Worm (Caenorhabditis elegans) whole organism, young adult: ENCODE measurements around the gene Y54G11A.14.

Experiments
- B0019.2 ChIP-seq: fragments of 200-800 bp; sonication (Bioruptor generic); conservative IDR thresholded peaks from 2 replicates; pipeline ENCODE4 v1.3.6; 2022; ENCODE audit warnings: missing genetic modification reagents, missing genetic modification characterization, missing compliant biosample characterization
- F10E7.11 ChIP-seq: sonication (generic microtip); optimal IDR thresholded peaks from 2 replicates; lab custom pipeline; 2017; ENCODE audit warnings: mild to moderate bottlenecking, missing genetic modification characterization, moderate library complexity, missing compliant biosample characterization
- F49E8.2 ChIP-seq: sonication (generic microtip); optimal IDR thresholded peaks from 3 replicates; lab custom pipeline; 2017; ENCODE audit warnings: missing genetic modification characterization, mild to moderate bottlenecking, missing compliant biosample characterization, antibody characterized with exemption, moderate library complexity; ENCODE audit not compliant: insufficient read depth
- Y79H2A.3 ChIP-seq: fragments of 200-800 bp; sonication (Bioruptor generic); conservative IDR thresholded peaks from 2 replicates; pipeline ENCODE4 v1.3.6; 2022; ENCODE audit warnings: missing genetic modification reagents, missing genetic modification characterization, missing compliant biosample characterization
- Y95B8A.8 ChIP-seq: fragments of 200-800 bp; sonication (Bioruptor generic); IDR thresholded peaks from 2 replicates; pipeline ENCODE4 v1.3.6; 2022; ENCODE audit warnings: missing genetic modification reagents, missing genetic modification characterization, missing compliant biosample characterization
- ama-1 ChIP-seq, 3 experiments: fragments of 150-350 bp in 1 of 3; sonication (generic microtip) in 2 of 3; optimal IDR thresholded peaks; 2 replicates each; lab custom pipeline; 2014 to 2018; ENCODE audit warnings: missing biosample characterization in 2 of 3, missing genetic modification characterization in 2 of 3, missing genetic modification reagents in 2 of 3
- aptf-3 ChIP-seq: fragments of 200-800 bp; sonication (Bioruptor generic); IDR thresholded peaks from 2 replicates; pipeline ENCODE4 v1.3.6; 2022; ENCODE audit warnings: missing genetic modification characterization, missing compliant biosample characterization
- attf-5 ChIP-seq: fragments of 200-800 bp; sonication (Bioruptor generic); optimal IDR thresholded peaks from 2 replicates; lab custom pipeline; 2018; ENCODE audit warnings: mild to moderate bottlenecking, missing genetic modification characterization, missing compliant biosample characterization
- bed-1 ChIP-seq: fragments of 200-800 bp; sonication (Bioruptor generic); IDR thresholded peaks from 2 replicates; pipeline ENCODE4 v1.3.6; 2022; ENCODE audit warnings: missing genetic modification reagents, missing genetic modification characterization, missing compliant biosample characterization
- bed-2 ChIP-seq: fragments of 200-800 bp; sonication (Bioruptor generic); IDR thresholded peaks from 2 replicates; pipeline ENCODE4 v1.3.6; 2022; ENCODE audit warnings: missing genetic modification reagents, missing genetic modification characterization, missing compliant biosample characterization
- ceh-100 ChIP-seq: fragments of 200-800 bp; sonication (Bioruptor generic); IDR thresholded peaks from 2 replicates; pipeline ENCODE4 v1.3.6; 2022; ENCODE audit warnings: missing genetic modification reagents, missing genetic modification characterization, missing compliant biosample characterization
- ceh-27 ChIP-seq: fragments of 200-800 bp; sonication (Bioruptor generic); optimal IDR thresholded peaks from 2 replicates; lab custom pipeline; 2018; ENCODE audit warnings: mild to moderate bottlenecking, missing genetic modification characterization, moderate library complexity, missing compliant biosample characterization
- ceh-40 ChIP-seq: fragments of 200-800 bp; sonication (Bioruptor generic); IDR thresholded peaks from 2 replicates; pipeline ENCODE4 v1.3.6; 2022; ENCODE audit warnings: missing genetic modification characterization, missing compliant biosample characterization
- ceh-58 ChIP-seq: fragments of 200-800 bp; sonication (Bioruptor generic); IDR thresholded peaks from 2 replicates; pipeline ENCODE4 v1.3.6; 2022; ENCODE audit warnings: missing genetic modification characterization, missing compliant biosample characterization
- ceh-91 ChIP-seq: fragments of 200-800 bp; sonication (Bioruptor generic); IDR thresholded peaks from 2 replicates; pipeline ENCODE4 v1.3.6; 2022; ENCODE audit warnings: missing genetic modification reagents, missing genetic modification characterization, missing compliant biosample characterization
- dox-1 ChIP-seq: fragments of 200-800 bp; sonication (Bioruptor generic); IDR thresholded peaks from 2 replicates; pipeline ENCODE4 v1.3.6; 2022; ENCODE audit warnings: missing genetic modification reagents, missing genetic modification characterization, missing compliant biosample characterization
- egl-44 ChIP-seq: fragments of 200-800 bp; sonication (Bioruptor generic); IDR thresholded peaks from 2 replicates; pipeline ENCODE4 v1.3.6; 2022; ENCODE audit warnings: missing genetic modification reagents, missing genetic modification characterization, missing compliant biosample characterization
- egrh-3 ChIP-seq: fragments of 200-800 bp; sonication (Bioruptor generic); IDR thresholded peaks from 2 replicates; pipeline ENCODE4 v1.3.6; 2022; ENCODE audit warnings: missing genetic modification reagents, missing genetic modification characterization, missing compliant biosample characterization
- fkh-3 ChIP-seq: sonication (generic microtip); optimal IDR thresholded peaks from 2 replicates; lab custom pipeline; 2016; ENCODE audit warnings: mild to moderate bottlenecking, missing genetic modification characterization, missing compliant biosample characterization
- gei-17 ChIP-seq: fragments of 200-800 bp; sonication (Bioruptor generic); optimal IDR thresholded peaks from 2 replicates; lab custom pipeline; 2018; ENCODE audit warnings: mild to moderate bottlenecking, missing genetic modification characterization, missing compliant biosample characterization
- hmg-1.2 ChIP-seq: fragments of 200-800 bp; sonication (Bioruptor generic); IDR thresholded peaks from 2 replicates; pipeline ENCODE4 v1.3.6; 2022; ENCODE audit warnings: missing genetic modification reagents, missing genetic modification characterization, missing compliant biosample characterization
- hmg-20 ChIP-seq: fragments of 200-800 bp; sonication (Bioruptor generic); IDR thresholded peaks from 2 replicates; pipeline ENCODE4 v1.3.6; 2022; ENCODE audit warnings: missing genetic modification reagents, missing genetic modification characterization, missing compliant biosample characterization
- hrde-1 ChIP-seq: sonication (generic microtip); optimal IDR thresholded peaks from 2 replicates; lab custom pipeline; 2016; ENCODE audit warnings: missing genetic modification characterization, mild to moderate bottlenecking, missing compliant biosample characterization, moderate library complexity, missing genotype, missing genetic modification reagents, borderline replicate concordance
- lin-54 ChIP-seq: fragments of 200-800 bp; sonication (Bioruptor generic); optimal IDR thresholded peaks from 2 replicates; lab custom pipeline; 2018; ENCODE audit warnings: mild to moderate bottlenecking, missing genetic modification characterization, missing compliant biosample characterization
- madf-10 ChIP-seq: sonication (generic microtip); optimal IDR thresholded peaks from 2 replicates; lab custom pipeline; 2016; ENCODE audit warnings: mild to moderate bottlenecking, missing genetic modification characterization, missing compliant biosample characterization
- madf-8 ChIP-seq: fragments of 200-800 bp; sonication (Bioruptor generic); conservative IDR thresholded peaks from 2 replicates; pipeline ENCODE4 v1.3.6; 2022; ENCODE audit warnings: missing genetic modification reagents, missing genetic modification characterization, missing compliant biosample characterization
- mes-4 ChIP-seq: sonication (generic microtip); optimal IDR thresholded peaks from 2 replicates; lab custom pipeline; 2016; ENCODE audit warnings: missing genotype, missing genetic modification characterization, missing compliant biosample characterization
- mxl-1 ChIP-seq: sonication (generic microtip); optimal IDR thresholded peaks from 2 replicates; lab custom pipeline; 2016; ENCODE audit warnings: missing genetic modification characterization, missing compliant biosample characterization
- nfyb-1 ChIP-seq: fragments of 200-800 bp; sonication (Bioruptor generic); IDR thresholded peaks from 2 replicates; pipeline ENCODE4 v1.3.6; 2022; ENCODE audit warnings: missing genetic modification reagents, missing genetic modification characterization, missing compliant biosample characterization
- nhr-120 ChIP-seq: fragments of 200-800 bp; sonication (Bioruptor generic); IDR thresholded peaks from 2 replicates; pipeline ENCODE4 v1.3.6; 2022; ENCODE audit warnings: missing genetic modification characterization, missing compliant biosample characterization
- nhr-27 ChIP-seq: fragments of 200-800 bp; sonication (Bioruptor generic); optimal IDR thresholded peaks from 2 replicates; lab custom pipeline; 2018; ENCODE audit warnings: mild to moderate bottlenecking, missing genetic modification characterization, moderate library complexity, missing compliant biosample characterization
- rec-8 ChIP-seq, 2 experiments: sonication (generic microtip); optimal IDR thresholded peaks; 2 replicates each; lab custom pipeline; 2016; ENCODE audit warnings: mild to moderate bottlenecking in 2 of 2, missing genetic modification characterization in 2 of 2, missing genetic modification reagents in 2 of 2, missing genotype in 2 of 2, missing biosample characterization in 1 of 2, missing compliant biosample characterization in 1 of 2, moderate library complexity in 1 of 2
- sdz-38 ChIP-seq: sonication (generic microtip); optimal IDR thresholded peaks from 2 replicates; lab custom pipeline; 2016; ENCODE audit warnings: missing genotype, missing genetic modification characterization, missing compliant biosample characterization
- snpc-1.1 ChIP-seq: sonication (generic microtip); optimal IDR thresholded peaks from 2 replicates; lab custom pipeline; 2017; ENCODE audit warnings: missing genetic modification characterization, mild to moderate bottlenecking, missing compliant biosample characterization, antibody characterized with exemption, moderate library complexity, missing genotype, missing genetic modification reagents; ENCODE audit not compliant: insufficient read depth
- snpc-1.3 ChIP-seq: sonication (generic microtip); optimal IDR thresholded peaks from 2 replicates; lab custom pipeline; 2017; ENCODE audit warnings: missing genetic modification characterization, mild to moderate bottlenecking, missing compliant biosample characterization, antibody characterized with exemption, moderate library complexity, missing genotype, missing genetic modification reagents; ENCODE audit not compliant: insufficient read depth
- snpc-4 ChIP-seq, 5 experiments: fragments of 150-350 bp in 1 of 5; sonication (generic microtip) in 4 of 5; optimal IDR thresholded peaks; 2 replicates each; lab custom pipeline; 2014 to 2018; ENCODE audit warnings: missing genetic modification characterization in 5 of 5, missing biosample characterization in 3 of 5, antibody characterized with exemption in 2 of 5, mild to moderate bottlenecking in 2 of 5, missing compliant biosample characterization in 2 of 5, missing genotype in 2 of 5, moderate library complexity in 2 of 5, missing genetic modification reagents in 1 of 5
- somi-1 ChIP-seq: fragments of 200-800 bp; sonication (Bioruptor generic); optimal IDR thresholded peaks from 2 replicates; lab custom pipeline; 2018; ENCODE audit warnings: mild to moderate bottlenecking, missing genetic modification characterization, missing compliant biosample characterization
- tbp1 ChIP-seq: fragments of 200-800 bp; sonication (Bioruptor generic); optimal IDR thresholded peaks from 2 replicates; lab custom pipeline; 2018; ENCODE audit warnings: mild to moderate bottlenecking, missing genetic modification characterization, missing compliant biosample characterization
- zfh-2 ChIP-seq: fragments of 200-800 bp; sonication (Bioruptor generic); conservative IDR thresholded peaks from 2 replicates; pipeline ENCODE4 v1.3.6; 2022; ENCODE audit warnings: missing genetic modification reagents, missing genetic modification characterization, missing compliant biosample characterization
- ztf-18 ChIP-seq: sonication (generic microtip); optimal IDR thresholded peaks from 2 replicates; lab custom pipeline; 2016; ENCODE audit warnings: missing genotype, mild to moderate bottlenecking, missing genetic modification characterization, missing compliant biosample characterization
- ztf-22 ChIP-seq: fragments of 200-800 bp; sonication (Bioruptor generic); optimal IDR thresholded peaks from 2 replicates; lab custom pipeline; 2018; ENCODE audit warnings: mild to moderate bottlenecking, missing genetic modification characterization, moderate library complexity, missing compliant biosample characterization
- ztf-26 ChIP-seq: sonication (generic microtip); optimal IDR thresholded peaks from 2 replicates; lab custom pipeline; 2017; ENCODE audit warnings: missing genetic modification characterization, missing compliant biosample characterization

Gene Y54G11A.14

ce11 chrII:14360675-14361074 is 42.7 kb downstream of the Y54G11A.14 start:
- TF ChIP-seq zfh-2 (peak; percentile 52; the same call in 1 of the 2 replicates), bed-1 (GFP tag; lab: Robert Waterston, UW) (0 out of 2 replicates have a peak, but pooled peaks have one; percentile 4), snpc-4 (GFP tag; optimal IDR thresholded peaks at IDR 0.05; lab: Kevin White, UChicago) (no peak), snpc-4 (tag; optimal IDR thresholded peaks at IDR 0.05; lab: Kevin White, UChicago) (no peak)

ce11 chrII:14361719-14362118 is 43.8 kb downstream of the Y54G11A.14 start, which contains the start of gene tebp-1:
Gene tebp-1 (plus strand): TSS chrII:14362019.
- TF ChIP-seq snpc-1.1 (tag; lab: Kevin White, UChicago) (no peak), somi-1 (GFP tag; lab: Kevin White, UChicago) (no peak), ceh-27 (no peak), nhr-120 (GFP tag; lab: Robert Waterston, UW) (no peak), egrh-3 (GFP tag; lab: Robert Waterston, UW) (no peak), ztf-22 (no peak), mes-4 (no peak), F10E7.11 (no peak), madf-10 (tag; lab: Kevin White, UChicago) (no peak), ceh-100 (no peak), aptf-3 (GFP tag; lab: Robert Waterston, UW) (no peak), hrde-1 (tag; lab: Kevin White, UChicago) (no peak), bed-1 (GFP tag; lab: Robert Waterston, UW) (no peak), ceh-91 (GFP tag; lab: Robert Waterston, UW) (no peak), B0019.2 (GFP tag; lab: Robert Waterston, UW) (no peak), rec-8 (tag; optimal IDR thresholded peaks at IDR 0.05; lab: Kevin White, UChicago) (no peak), sdz-38 (tag; lab: Kevin White, UChicago) (no peak)

- peak; percentile 1 for TF ChIP-seq snpc-1.1 (tag; lab: Kevin White, UChicago)
- peak; percentile 89 for TF ChIP-seq attf-5
- TF ChIP-seq fkh-3 (tag; lab: Kevin White, UChicago), result no peak
- no peak for TF ChIP-seq ceh-58 (GFP tag; lab: Robert Waterston, UW)
- no peak for TF ChIP-seq bed-2 (GFP tag; lab: Robert Waterston, UW)
- peak; percentile 2 for TF ChIP-seq snpc-1.3 (tag; lab: Kevin White, UChicago)
- no peak for TF ChIP-seq hmg-20 (GFP tag; lab: Robert Waterston, UW)
- no peak for TF ChIP-seq F10E7.11
- TF ChIP-seq gei-17 (GFP tag; lab: Kevin White, UChicago), result no peak
- peak; percentile 49 for TF ChIP-seq madf-8 (GFP tag; lab: Robert Waterston, UW)
- TF ChIP-seq madf-10 (tag; lab: Kevin White, UChicago), result no peak
- no peak for TF ChIP-seq nfyb-1 (GFP tag; lab: Robert Waterston, UW)
- TF ChIP-seq ztf-26 (tag; lab: Kevin White, UChicago), result no peak
- peak; percentile 10; the same call in 1 of the 2 replicates for TF ChIP-seq hmg-1.2
- no peak for TF ChIP-seq Y95B8A.8 (GFP tag; lab: Robert Waterston, UW)
- TF ChIP-seq ztf-18, result peak; percentile 89
- no peak for TF ChIP-seq B0019.2 (GFP tag; lab: Robert Waterston, UW)
- peak; percentile 54 for TF ChIP-seq dox-1
- TF ChIP-seq mes-4, result no peak
- TF ChIP-seq mxl-1 (tag; lab: Kevin White, UChicago), result no peak
- no peak for TF ChIP-seq egl-44
- no peak for TF ChIP-seq ama-1 (optimal IDR thresholded peaks at IDR 0.05; lab: Kevin White, UChicago)
- no peak for TF ChIP-seq ama-1 (GFP tag; optimal IDR thresholded peaks at IDR 0.05; lab: Kevin White, UChicago)
- TF ChIP-seq tbp1 (GFP tag; lab: Kevin White, UChicago), result peak; percentile 9
- no peak for TF ChIP-seq ceh-40 (GFP tag; lab: Robert Waterston, UW)
- peak; percentile 68 for TF ChIP-seq lin-54 (GFP tag; lab: Kevin White, UChicago)
- no peak for TF ChIP-seq nhr-27 (tag; lab: Kevin White, UChicago)
- peak; percentile 3 for TF ChIP-seq F49E8.2 (tag; lab: Kevin White, UChicago)
- no peak for TF ChIP-seq bed-1 (GFP tag; lab: Robert Waterston, UW)
- TF ChIP-seq Y79H2A.3 (GFP tag; lab: Robert Waterston, UW), result no peak
These were observed 47.3 kb downstream of the Y54G11A.14 start, which contains the start of gene imb-2 for ce11 chrII:14365182-14365751. Gene imb-2 (plus strand): TSS chrII:14365701.
